Fruit fly (Drosophila melanogaster) ovary, adult (tissue): ENCODE measurements around the gene smo.

ENCODE experiments used
- CG17801 ChIP-seq: fragments of 200-800 bp; optimal IDR thresholded peaks from 2 replicates; lab custom pipeline; 2019; ENCODE audit warnings: missing biosample characterization, mild to moderate bottlenecking, missing genetic modification characterization, moderate library complexity; ENCODE audit not compliant: partially characterized antibody

Gene smo

DNA sequence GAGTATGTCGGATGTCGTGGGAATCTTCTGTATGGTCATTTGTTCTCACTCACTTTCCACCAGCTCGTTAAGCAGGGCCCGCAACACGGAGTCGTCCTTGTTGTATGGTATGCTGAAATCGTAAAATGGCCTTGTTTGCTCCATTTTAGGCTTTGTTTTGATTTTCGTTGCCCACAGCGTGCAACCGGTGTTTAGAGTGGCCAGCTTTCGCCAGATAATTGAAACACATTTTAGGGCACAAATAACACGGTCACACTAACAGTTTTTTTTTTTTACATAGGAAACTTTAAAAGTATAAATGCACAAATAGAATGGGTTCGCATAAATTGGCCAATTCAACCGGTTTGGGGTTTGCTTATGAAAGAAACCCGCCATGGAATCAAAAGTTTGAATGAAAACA, 25.2 kb upstream of the smo start, which contains the start of gene Rpp30:
Gene Rpp30, minus strand, starts transcription at position 200 of the 400 bp plus-strand sequence.
- TF ChIP-seq CG17801: no peak

DNA sequence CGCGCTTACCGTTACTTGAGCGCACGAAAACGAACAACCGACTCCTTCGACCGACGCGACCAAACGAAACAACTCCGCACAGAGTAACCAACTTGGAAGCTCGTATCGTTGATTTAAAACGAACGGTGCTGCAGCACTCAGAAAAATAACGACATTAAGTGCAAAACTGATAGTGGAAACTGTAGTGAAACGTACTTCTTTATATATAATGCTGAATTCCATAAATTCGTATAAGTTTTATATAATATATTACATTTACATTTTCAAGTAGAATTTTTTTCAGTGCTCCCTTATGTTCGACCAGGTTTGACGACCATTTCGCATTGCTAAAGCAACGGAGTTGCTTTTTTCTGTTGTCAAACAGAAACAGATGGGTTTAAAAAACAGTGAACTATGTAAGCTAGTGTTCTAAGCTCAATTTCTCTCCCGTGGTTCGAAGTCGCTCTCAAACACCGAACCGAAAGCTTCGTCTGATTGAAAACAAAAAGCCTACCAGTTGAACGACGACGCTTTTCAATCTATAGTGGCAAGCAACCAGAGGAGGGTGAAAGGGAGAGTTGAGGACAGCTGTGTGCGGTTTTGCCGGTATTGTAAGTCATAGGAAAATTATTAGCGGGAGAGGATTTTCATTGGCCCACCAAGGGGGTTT, 9.8 kb upstream of the smo start, which contains the start of gene CG17075:
Gene CG17075, minus strand, starts transcription at position 65 of the 649 bp plus-strand sequence.
- TF ChIP-seq CG17801: no peak

DNA sequence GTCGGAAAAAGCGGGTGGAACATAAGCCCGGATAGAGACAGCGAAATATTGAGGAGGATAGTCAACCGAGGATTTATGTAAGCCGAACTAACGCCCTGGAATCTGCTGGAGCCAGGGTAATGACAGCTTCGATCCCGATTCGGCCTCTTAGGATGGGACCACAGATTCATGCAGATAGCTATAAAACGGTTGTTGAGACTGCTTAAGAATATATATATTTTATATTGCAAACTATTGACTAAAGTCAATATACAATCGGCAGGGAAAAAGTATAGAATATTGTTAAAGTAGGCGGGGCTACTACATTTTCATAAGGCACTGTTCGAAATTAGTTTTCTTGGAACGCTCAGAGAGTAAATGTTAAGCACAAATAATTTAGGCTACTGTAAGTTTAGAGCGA, 8.6 kb upstream of the smo start, which contains the start of gene CG3345:
Gene CG3345, plus strand, starts transcription at position 301 of the 400 bp plus-strand sequence.
- no peak for TF ChIP-seq CG17801

DNA sequence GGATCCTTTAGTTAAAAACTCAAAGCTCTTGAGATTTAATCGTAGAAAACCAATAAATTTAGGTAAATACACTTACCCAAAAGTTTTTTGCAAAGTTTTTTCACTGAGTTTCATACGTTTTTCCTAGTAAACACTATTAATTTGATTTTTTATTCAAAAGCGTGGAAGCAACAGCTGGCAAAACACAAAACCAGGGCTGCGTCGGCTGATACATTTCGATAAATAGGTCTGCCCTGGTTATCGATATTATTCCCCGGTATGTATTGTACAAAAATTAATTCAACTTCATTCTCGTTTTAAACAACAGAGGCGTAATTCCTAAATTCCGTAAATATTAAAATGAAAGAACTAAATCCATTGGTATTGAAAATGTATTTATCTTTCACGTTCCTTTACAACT, 5.8 kb upstream of the smo start, which contains the start of gene Dus1:
Gene Dus1, minus strand, starts transcription at position 192 of the 400 bp plus-strand sequence.
- peak; percentile 55 for TF ChIP-seq CG17801

DNA sequence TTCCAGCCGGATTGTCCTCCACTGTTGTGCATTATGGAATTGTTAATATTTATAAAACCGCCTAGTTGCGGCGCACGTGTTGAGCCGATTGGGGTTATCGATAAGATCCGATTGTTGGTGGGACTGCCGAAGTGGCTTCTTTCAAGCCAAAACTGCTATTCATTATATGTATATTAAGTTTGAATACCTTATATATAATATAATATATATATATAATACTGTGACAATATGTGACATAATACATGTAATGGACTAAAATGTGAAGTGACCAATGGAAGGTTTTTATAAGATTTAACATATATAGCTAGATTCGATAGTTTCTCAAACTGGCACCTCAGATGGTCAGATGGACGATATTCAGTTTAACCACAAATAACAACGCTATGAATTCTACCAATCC, 3.8 kb upstream of the smo start, which contains the start of the genes mbm and CG11555:
Gene mbm, minus strand, starts transcription at position 113 of the 400 bp plus-strand sequence.
Gene CG11555, plus strand, starts transcription at position 234 of the 400 bp plus-strand sequence.
- peak; percentile 32 for TF ChIP-seq CG17801

DNA sequence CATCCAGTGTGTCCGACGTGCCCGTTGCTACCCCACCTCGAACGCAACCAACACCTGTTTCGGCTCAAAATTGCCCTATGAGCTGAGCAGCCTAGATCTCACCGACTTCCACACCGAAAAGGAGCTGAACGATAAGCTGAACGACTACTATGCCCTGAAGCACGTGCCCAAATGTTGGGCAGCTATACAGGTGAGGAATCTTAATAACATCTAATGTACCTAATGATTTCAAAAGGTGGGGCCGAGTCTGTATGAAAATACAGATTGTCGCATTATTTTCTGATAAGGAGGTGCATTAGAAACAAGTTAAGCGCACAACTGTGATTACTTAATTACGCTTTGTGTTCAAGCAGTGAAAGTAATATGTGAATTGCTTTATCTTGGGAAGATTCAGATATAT, 752 bp downstream of the smo start, which contains the start of gene CG17078:
Gene CG17078, minus strand, starts transcription at position 101 of the 400 bp plus-strand sequence.
- no peak for TF ChIP-seq CG17801

DNA sequence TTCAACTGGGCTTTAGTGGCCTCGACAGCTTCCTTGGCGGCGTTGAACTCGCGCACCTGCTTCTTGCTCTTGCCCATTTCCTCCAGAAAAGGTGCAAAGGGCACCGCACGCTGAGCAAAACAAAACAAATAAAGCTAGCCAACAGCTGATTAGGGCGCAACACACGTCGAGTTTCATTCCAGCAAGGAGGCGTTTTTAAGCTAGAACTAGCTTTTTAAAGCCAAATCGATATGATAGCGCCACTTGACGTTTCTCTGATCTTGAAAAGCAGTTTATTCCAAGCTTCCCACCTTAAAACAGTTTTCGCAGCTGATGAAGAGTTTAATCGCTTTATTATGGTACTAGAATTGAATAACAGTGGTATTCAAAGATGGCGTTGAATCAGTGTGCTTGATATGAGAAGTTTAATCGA, 5.7 kb downstream of the smo start, which contains the start of gene CG11601:
Gene CG11601, minus strand, starts transcription at position 199 of the 412 bp plus-strand sequence.
- TF ChIP-seq CG17801: peak; percentile 59

DNA sequence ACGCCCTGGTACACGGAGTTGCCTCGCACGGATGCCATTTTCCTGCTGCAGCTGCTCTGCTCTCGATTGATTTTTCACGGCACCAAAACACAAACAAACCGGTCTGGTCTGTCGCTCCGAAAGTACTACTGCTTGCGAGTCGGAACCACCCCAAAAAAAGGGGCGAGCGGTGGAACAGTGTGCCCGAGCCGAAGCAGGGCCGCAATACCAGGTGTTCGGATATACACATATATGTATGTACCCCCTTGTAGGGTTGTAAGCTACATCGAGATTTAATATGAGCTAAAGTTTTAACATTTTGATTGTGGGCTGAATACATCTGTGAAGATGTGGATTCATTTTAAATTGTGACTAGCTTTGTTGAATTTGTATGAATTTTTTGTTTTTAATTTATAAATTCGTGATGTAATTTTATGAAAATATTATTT, 8.2 kb downstream of the smo start:
- TF ChIP-seq CG17801: no peak

DNA sequence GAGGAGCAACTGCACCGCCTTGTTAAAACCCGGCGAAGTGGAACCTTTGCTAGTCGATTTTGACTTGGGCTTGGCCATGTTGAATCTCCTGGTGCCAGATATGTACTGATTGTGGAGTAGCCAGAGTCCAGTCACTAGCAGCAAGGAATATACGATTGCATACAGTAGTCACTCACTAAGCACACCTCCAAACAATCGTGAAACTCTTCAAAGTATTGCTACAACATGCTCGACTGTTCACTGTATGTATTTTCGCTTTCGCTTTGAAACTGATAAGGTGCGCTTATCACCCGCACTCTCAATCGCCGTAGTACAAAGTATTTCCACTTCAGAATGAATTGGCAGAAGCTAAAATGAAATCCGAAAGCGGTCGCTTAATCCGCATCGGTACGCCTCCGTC, 9.0 kb downstream of the smo start:
- TF ChIP-seq CG17801: peak; percentile 33

DNA sequence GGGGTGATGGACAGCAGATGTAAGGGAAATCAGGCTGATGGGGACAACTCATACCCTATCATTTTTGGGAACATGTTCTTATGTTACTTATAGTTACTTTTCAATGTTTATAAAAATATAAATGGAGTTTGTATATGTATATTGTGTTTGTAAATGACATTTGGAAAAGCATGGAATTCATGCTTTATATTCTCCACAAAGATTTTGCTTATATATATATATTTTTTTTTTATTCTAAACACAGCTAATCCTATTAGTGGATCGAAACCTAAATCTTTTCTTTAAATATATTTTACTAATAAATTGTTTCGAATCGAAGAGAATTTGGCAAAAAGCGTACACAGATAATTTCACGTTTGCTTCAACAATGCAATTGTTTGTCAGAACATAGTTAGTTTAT, 11.7 kb downstream of the smo start, which contains the start of gene Amnionless:
Gene Amnionless, minus strand, starts transcription at position 101 of the 400 bp plus-strand sequence.
- no peak for TF ChIP-seq CG17801

DNA sequence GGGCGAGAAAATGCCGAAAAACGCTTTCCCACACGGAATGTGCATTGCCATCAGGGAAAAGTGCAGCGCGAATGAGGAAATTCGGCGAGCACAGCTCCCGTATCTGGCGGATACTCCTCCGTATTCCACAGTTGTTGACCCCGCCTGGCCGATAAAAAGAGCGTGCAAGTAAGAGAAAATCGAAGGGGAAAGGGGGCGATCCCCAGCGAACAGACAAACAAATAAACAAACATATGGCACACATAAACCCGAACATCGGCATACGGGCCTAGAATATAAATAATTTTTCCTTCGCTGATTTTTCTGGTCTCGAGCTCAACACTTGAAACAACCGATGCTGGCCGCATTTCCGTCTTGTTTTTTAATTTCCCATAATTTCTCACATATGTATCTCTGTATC, 13.0 kb downstream of the smo start:
- TF ChIP-seq CG17801: no peak

DNA sequence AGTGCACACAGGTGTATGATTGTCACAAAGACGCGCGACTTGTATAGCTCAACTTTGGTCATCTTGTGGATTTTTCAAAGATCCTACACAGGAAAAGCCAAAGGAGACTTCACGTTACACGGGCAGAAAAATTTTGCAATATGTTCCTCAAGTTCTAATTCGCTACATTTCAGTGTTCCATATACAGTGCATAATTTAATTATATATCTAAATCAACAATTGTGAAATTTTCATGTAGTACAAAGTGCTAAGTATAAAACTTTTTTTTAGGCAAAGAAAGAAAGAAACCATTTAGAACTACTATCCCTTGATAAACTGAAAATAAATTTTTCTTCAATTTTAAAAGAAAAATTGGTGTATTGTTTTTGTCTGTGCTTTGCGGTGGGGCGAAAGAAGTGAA, 13.6 kb downstream of the smo start:
- no peak for TF ChIP-seq CG17801

DNA sequence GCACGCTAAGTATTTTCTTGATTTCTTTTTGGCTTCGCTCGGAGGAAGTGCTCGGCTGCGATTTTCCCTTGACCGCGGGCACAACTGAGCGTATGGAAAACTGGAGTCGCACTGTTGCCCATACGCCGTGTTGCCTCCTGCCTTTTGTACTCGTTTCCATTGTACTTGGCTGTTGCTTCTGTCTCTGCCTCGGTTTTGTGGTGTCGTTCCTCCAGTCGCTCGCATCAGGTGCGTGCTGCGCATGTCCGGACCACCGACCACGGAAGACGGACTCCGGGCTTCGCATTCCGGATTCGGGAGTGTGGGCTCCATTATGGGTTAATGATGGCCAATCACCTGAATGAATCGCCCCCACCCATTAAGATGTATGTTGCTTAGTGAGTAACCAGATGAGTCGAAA, 14.3 kb downstream of the smo start, which contains the start of gene CG3625:
Gene CG3625, minus strand, starts transcription at position 139 of the 400 bp plus-strand sequence.
- no peak for TF ChIP-seq CG17801

DNA sequence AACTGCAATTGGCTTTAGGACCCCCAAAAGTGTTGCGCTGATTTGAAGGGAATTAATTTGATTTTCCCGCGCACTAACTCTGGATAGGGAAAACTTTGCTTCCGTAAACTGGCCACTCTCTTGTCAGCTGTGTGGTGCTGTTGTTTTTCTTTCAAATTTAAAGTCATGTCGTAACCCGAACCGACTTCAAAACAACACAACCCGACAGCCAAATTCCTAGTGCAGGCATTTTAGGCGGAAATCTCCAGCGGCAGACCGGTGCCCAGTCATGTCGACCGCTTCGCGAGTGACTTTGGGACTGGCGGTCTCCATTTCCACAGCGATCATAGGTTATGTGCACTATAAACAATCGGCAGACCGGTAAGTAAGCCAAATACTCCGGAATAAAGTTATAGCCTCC, 14.9 kb downstream of the smo start, which contains the start of gene CG11562:
Gene CG11562, plus strand, starts transcription at position 119 of the 400 bp plus-strand sequence.
- peak; percentile 2 for TF ChIP-seq CG17801

DNA sequence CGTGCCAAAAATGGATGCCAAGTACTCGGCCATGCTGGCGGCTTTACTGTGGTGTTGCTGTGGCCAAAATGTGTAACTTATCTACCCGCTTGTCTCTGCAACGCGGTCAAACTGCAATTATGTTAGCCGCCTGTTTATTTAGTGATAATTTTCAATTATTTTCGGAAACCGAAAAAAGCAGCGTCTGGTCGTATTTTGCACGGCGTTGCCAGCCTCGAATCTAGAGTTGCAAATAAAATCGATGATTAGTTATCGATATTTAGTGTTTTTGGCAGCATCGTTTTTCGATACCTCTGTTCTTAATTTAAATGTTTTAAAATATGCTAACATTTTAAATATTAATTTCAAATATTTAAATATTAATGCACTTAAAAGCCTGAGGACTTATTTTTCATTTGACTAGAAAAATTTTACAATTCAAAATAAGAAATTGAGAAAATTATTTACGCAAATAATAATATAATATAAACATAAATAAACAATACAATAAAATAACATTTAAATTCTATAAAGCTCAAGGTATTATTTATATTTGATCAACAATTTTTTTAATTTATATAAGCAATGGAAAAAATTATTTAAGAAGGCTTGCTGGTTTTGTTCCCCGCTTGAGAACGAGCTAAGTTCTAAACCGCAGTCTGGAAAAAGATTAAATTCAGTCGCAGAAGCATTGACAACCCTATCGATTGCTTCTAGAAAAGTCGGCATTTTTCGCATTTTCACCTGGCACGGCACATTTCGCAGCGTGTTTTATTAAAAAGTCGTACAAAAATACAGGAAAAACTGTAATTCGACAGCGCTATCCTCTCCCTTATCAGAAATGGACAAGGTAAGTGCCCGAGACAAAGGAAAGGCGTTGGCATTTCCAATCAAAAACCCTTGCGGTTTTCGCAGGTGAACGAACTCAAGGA, 17.3 kb downstream of the smo start, which contains the start of the genes U2af38 and Stip1:
Gene U2af38, minus strand, starts transcription at position 230 of the 911 bp plus-strand sequence.
Gene Stip1, plus strand, starts transcription at position 671 of the 911 bp plus-strand sequence.
- no peak for TF ChIP-seq CG17801
